Fruit fly (Drosophila melanogaster): ENCODE results near the gene Rcc1.

Gene Rcc1

dm6 chr3L:5975785-5976120 lies 43.2 kb upstream of the Rcc1 start, which contains the start of gene CG10479 (continued):
- no peak for TF ChIP-seq az2 (GFP tag; optimal IDR thresholded peaks at IDR 0.05)
- TF ChIP-seq Opbp (GFP tag; IDR thresholded peaks at IDR 0.05; ENCODE audit: partially characterized antibody) = peak; percentile 67; the same call in 1 of the 3 replicates
- TF ChIP-seq sna (GFP tag; IDR thresholded peaks at IDR 0.05; ENCODE audit: partially characterized antibody) = 0 out of 2 replicates have a peak, but pooled peaks have one; percentile 43
- TF ChIP-seq dpn (GFP tag; optimal IDR thresholded peaks at IDR 0.05) = no peak

dm6 chr3L:5974575-5975421 lies 42.2 kb upstream of the Rcc1 start:
- TF ChIP-seq CrebB (tag; optimal IDR thresholded peaks at IDR 0.05) (no peak), hkb (optimal IDR thresholded peaks at IDR 0.05) (no peak), hkb (GFP tag; IDR thresholded peaks at IDR 0.05) (peak; percentile 63; the same call in 1 of the 2 replicates), pb (GFP tag; optimal IDR thresholded peaks at IDR 0.05) (peak; percentile 25), Ptx1 (GFP tag; IDR thresholded peaks at IDR 0.05) (no peak), CG9437 (GFP tag; optimal IDR thresholded peaks at IDR 0.05) (peak; percentile 7), fd102C (GFP tag; optimal IDR thresholded peaks at IDR 0.05) (peak; percentile 29), Xbp1 (GFP tag; optimal IDR thresholded peaks at IDR 0.05) (no peak), CG3838 (GFP tag; optimal IDR thresholded peaks at IDR 0.05) (no peak), Myb (GFP tag; optimal IDR thresholded peaks at IDR 0.05) (no peak), sisA (GFP tag; IDR thresholded peaks at IDR 0.05) (no peak), bowl (GFP tag; IDR thresholded peaks at IDR 0.05) (no peak), odd (GFP tag; optimal IDR thresholded peaks at IDR 0.05) (peak; percentile 61), Side (GFP tag; optimal IDR thresholded peaks at IDR 0.05) (peak; percentile 47), Opbp (GFP tag; IDR thresholded peaks at IDR 0.05; ENCODE audit: partially characterized antibody) (no peak), CG12236 (GFP tag; optimal IDR thresholded peaks at IDR 0.05) (peak; percentile 71), CG11723 (GFP tag; optimal IDR thresholded peaks at IDR 0.05) (peak; percentile 47), Oaz (GFP tag; IDR thresholded peaks at IDR 0.05) (no peak), CG11247 (GFP tag; IDR thresholded peaks at IDR 0.05) (no peak), CG12942 (GFP tag; optimal IDR thresholded peaks at IDR 0.05) (no peak), ash1 (GFP tag; optimal IDR thresholded peaks at IDR 0.05) (no peak), BEAF-32 (GFP tag; optimal IDR thresholded peaks at IDR 0.05) (no peak), Tbp (GFP tag; optimal IDR thresholded peaks at IDR 0.05) (no peak), Ravus (GFP tag; IDR thresholded peaks at IDR 0.05) (no peak), jigr1 (GFP tag; IDR thresholded peaks at IDR 0.05) (no peak), bbx (GFP tag; IDR thresholded peaks at IDR 0.05; ENCODE audit: partially characterized antibody) (no peak), Oli (tag; optimal IDR thresholded peaks at IDR 0.05) (no peak), cg (GFP tag; optimal IDR thresholded peaks at IDR 0.05) (no peak), Rx (GFP tag; IDR thresholded peaks at IDR 0.05) (0 out of 2 replicates have a peak, but pooled peaks have one; percentile 10), emc (GFP tag; optimal IDR thresholded peaks at IDR 0.05) (no peak), CG10274 (GFP tag; optimal IDR thresholded peaks at IDR 0.05) (no peak), fru (optimal IDR thresholded peaks at IDR 0.05) (no peak), CG14860 (GFP tag; IDR thresholded peaks at IDR 0.05; ENCODE audit: partially characterized antibody) (no peak), gcm2 (GFP tag; optimal IDR thresholded peaks at IDR 0.05) (no peak), GATAe (GFP tag; conservative IDR thresholded peaks at IDR 0.05) (no peak), schlank (tag; optimal IDR thresholded peaks at IDR 0.05) (no peak), sim (GFP tag; IDR thresholded peaks at IDR 0.05) (peak; percentile 41; the same call in 1 of the 2 replicates), Dek (tag; optimal IDR thresholded peaks at IDR 0.05) (no peak), hbn (GFP tag; IDR thresholded peaks at IDR 0.05; ENCODE audit: partially characterized antibody) (no peak), Camta (GFP tag; optimal IDR thresholded peaks at IDR 0.05) (peak; percentile 73), CG2678 (tag; optimal IDR thresholded peaks at IDR 0.05) (peak; percentile 52), CG11504 (tag; optimal IDR thresholded peaks at IDR 0.05) (peak; percentile 39), ERR (GFP tag; optimal IDR thresholded peaks at IDR 0.05) (no peak), CG3163 (GFP tag; optimal IDR thresholded peaks at IDR 0.05) (no peak), Usf (GFP tag; optimal IDR thresholded peaks at IDR 0.05) (no peak)

Measured in whole organism, embryonic.